In the genomic region with DNA sequence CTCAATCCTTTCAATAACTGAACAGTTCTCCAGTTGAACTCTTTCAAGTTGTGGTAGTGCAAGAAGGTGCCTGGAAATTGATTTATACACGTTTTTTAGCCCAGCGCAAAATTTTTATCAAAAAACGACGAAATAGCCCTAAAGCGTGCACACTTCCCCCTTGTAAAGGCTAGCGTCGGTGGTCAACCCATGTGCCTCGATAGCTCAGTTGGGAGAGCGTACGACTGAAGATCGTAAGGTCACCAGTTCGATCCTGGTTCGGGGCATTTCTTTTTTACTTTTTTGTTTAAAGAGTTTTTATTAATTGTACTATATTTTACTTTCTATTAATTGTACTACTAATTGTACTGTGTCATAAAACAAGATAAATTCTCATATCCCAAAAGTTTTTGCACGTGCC, we compare ENCODE assay signal across 5 worm cellular contexts.
TF ChIP-seq lines count a peak whose summit lies in the region.

No protein-coding gene starts in this region.

TF ChIP-seq in whole organism, L1 larva, 84 proteins besides CTCF, POLR2A, EP300 and RAD21 (continues in another document):
- TF ChIP-seq blmp-1 (tag; optimal IDR thresholded peaks at IDR 0.05; lab: Kevin White, UChicago) (no peak), elt-2 (tag; optimal IDR thresholded peaks at IDR 0.05; lab: Kevin White, UChicago) (peak; percentile 30), ztf-11 (tag; optimal IDR thresholded peaks at IDR 0.05; lab: Kevin White, UChicago) (no peak), ceh-63 (GFP tag; optimal IDR thresholded peaks at IDR 0.05; lab: Kevin White, UChicago) (no peak), C16A3.4 (tag; optimal IDR thresholded peaks at IDR 0.05; lab: Kevin White, UChicago) (no peak), aha-1 (tag; optimal IDR thresholded peaks at IDR 0.05; lab: Kevin White, UChicago) (no peak), ceh-82 (tag; optimal IDR thresholded peaks at IDR 0.05; lab: Kevin White, UChicago) (no peak), nhr-19 (GFP tag; conservative IDR thresholded peaks at IDR 0.05; lab: Robert Waterston, UW) (no peak; the same call in 1 of the 2 replicates), fos-1 (tag; optimal IDR thresholded peaks at IDR 0.05; lab: Kevin White, UChicago) (no peak), rnt-1 (tag; optimal IDR thresholded peaks at IDR 0.05; lab: Kevin White, UChicago) (peak; percentile 48), lir-3 (tag; optimal IDR thresholded peaks at IDR 0.05; lab: Kevin White, UChicago; ENCODE audit: poor library complexity) (no peak), ces-1 (GFP tag; optimal IDR thresholded peaks at IDR 0.05; lab: Kevin White, UChicago) (no peak), hlh-4 (tag; optimal IDR thresholded peaks at IDR 0.05; lab: Kevin White, UChicago) (no peak), pag-3 (tag; optimal IDR thresholded peaks at IDR 0.05; lab: Kevin White, UChicago; ENCODE audit: borderline replicate concordance, insufficient read depth) (no peak), isw-1 (GFP tag; IDR thresholded peaks at IDR 0.05; lab: Robert Waterston, UW) (no peak), efl-3 (GFP tag; optimal IDR thresholded peaks at IDR 0.05; lab: Kevin White, UChicago) (no peak), nhr-28 (tag; optimal IDR thresholded peaks at IDR 0.05; lab: Kevin White, UChicago) (no peak)

TF ChIP-seq in whole organism, L3 larva, 47 proteins besides CTCF, POLR2A, EP300 and RAD21:
- TF ChIP-seq R02D3.7 (tag; optimal IDR thresholded peaks at IDR 0.05; lab: Kevin White, UChicago) (no peak), pha-4 (tag; optimal IDR thresholded peaks at IDR 0.05; lab: Kevin White, UChicago) (no peak), sea-2 (GFP tag; optimal IDR thresholded peaks at IDR 0.05; lab: Kevin White, UChicago) (no peak), pqm-1 (tag; optimal IDR thresholded peaks at IDR 0.05; lab: Kevin White, UChicago) (no peak), egl-27 (tag; optimal IDR thresholded peaks at IDR 0.05; lab: Kevin White, UChicago) (no peak), ZK546.5 (tag; optimal IDR thresholded peaks at IDR 0.05; lab: Kevin White, UChicago) (no peak), skn-1 (tag; optimal IDR thresholded peaks at IDR 0.05; lab: Kevin White, UChicago) (no peak), ceh-9 (tag; optimal IDR thresholded peaks at IDR 0.05; lab: Kevin White, UChicago) (no peak), eor-1 (tag; optimal IDR thresholded peaks at IDR 0.05; lab: Kevin White, UChicago) (no peak), snpc-4 (tag; optimal IDR thresholded peaks at IDR 0.05; lab: Kevin White, UChicago) (no peak), nhr-12 (tag; optimal IDR thresholded peaks at IDR 0.05; lab: Kevin White, UChicago) (no peak), unc-62 (GFP tag; optimal IDR thresholded peaks at IDR 0.05; lab: Kevin White, UChicago) (no peak), nhr-43 (tag; optimal IDR thresholded peaks at IDR 0.05; lab: Kevin White, UChicago; ENCODE audit: poor library complexity, severe bottlenecking) (peak; percentile 10), ceh-16 (tag; optimal IDR thresholded peaks at IDR 0.05; lab: Kevin White, UChicago) (no peak), elt-2 (tag; optimal IDR thresholded peaks at IDR 0.05; lab: Kevin White, UChicago) (peak; percentile 38), lsy-12 (tag; optimal IDR thresholded peaks at IDR 0.05; lab: Kevin White, UChicago) (peak; percentile 25)
TF ChIP-seq in whole organism, L3 larva: peak in this region for 3.

TF ChIP-seq in whole organism, early embryonic, 17 proteins besides CTCF, POLR2A, EP300 and RAD21:
- TF ChIP-seq hmbx-1 (tag; optimal IDR thresholded peaks at IDR 0.05; lab: Kevin White, UChicago) (peak; percentile 5), ceh-36 (tag; optimal IDR thresholded peaks at IDR 0.05; lab: Kevin White, UChicago) (peak; percentile 24), tbx-37 (GFP tag; conservative IDR thresholded peaks at IDR 0.05; lab: Robert Waterston, UW) (peak; percentile 30; the same call in 1 of the 2 replicates), pes-1 (GFP tag; IDR thresholded peaks at IDR 0.05; lab: Robert Waterston, UW) (no peak; the same call in none of the 2 replicates), scrt-1 (GFP tag; IDR thresholded peaks at IDR 0.05; lab: Robert Waterston, UW) (peak; percentile 77), ceh-13 (GFP tag; optimal IDR thresholded peaks at IDR 0.05; lab: Kevin White, UChicago) (no peak), tbx-11 (GFP tag; IDR thresholded peaks at IDR 0.05; lab: Robert Waterston, UW) (0 out of 2 replicates have a peak, but pooled peaks have one; percentile 14), B0310.2 (tag; optimal IDR thresholded peaks at IDR 0.05; lab: Kevin White, UChicago) (no peak), flt-1 (GFP tag; IDR thresholded peaks at IDR 0.05; lab: Robert Waterston, UW) (peak; percentile 61), sea-1 (GFP tag; conservative IDR thresholded peaks at IDR 0.05; lab: Robert Waterston, UW) (0 out of 2 replicates have a peak, but pooled peaks have one; percentile 65), ets-7 (tag; optimal IDR thresholded peaks at IDR 0.05; lab: Kevin White, UChicago) (no peak), tra-4 (tag; optimal IDR thresholded peaks at IDR 0.05; lab: Kevin White, UChicago) (no peak), aly-1 (tag; optimal IDR thresholded peaks at IDR 0.05; lab: Kevin White, UChicago) (no peak), hmg-4 (GFP tag; optimal IDR thresholded peaks at IDR 0.05; lab: Kevin White, UChicago) (peak; percentile 26)

TF ChIP-seq in whole organism, midembryonic, 9 proteins besides CTCF, POLR2A, EP300 and RAD21:
- TF ChIP-seq tab-1 (GFP tag; IDR thresholded peaks at IDR 0.05; lab: Robert Waterston, UW) (peak; percentile 66), flt-1 (GFP tag; IDR thresholded peaks at IDR 0.05; lab: Robert Waterston, UW) (peak; percentile 82), ref-1 (GFP tag; conservative IDR thresholded peaks at IDR 0.05; lab: Robert Waterston, UW) (no peak), klf-2 (GFP tag; conservative IDR thresholded peaks at IDR 0.05; lab: Robert Waterston, UW) (peak; percentile 57; the same call in 1 of the 2 replicates), med-1 (GFP tag; optimal IDR thresholded peaks at IDR 0.05; lab: Kevin White, UChicago; ENCODE audit: insufficient read depth) (no peak), T22C8.4 (GFP tag; IDR thresholded peaks at IDR 0.05; lab: Robert Waterston, UW) (0 out of 2 replicates have a peak, but pooled peaks have one; percentile 20), cog-1 (tag; optimal IDR thresholded peaks at IDR 0.05; lab: Kevin White, UChicago) (no peak), ztf-23 (GFP tag; IDR thresholded peaks at IDR 0.05; lab: Robert Waterston, UW) (0 out of 2 replicates have a peak, but pooled peaks have one; percentile 30), ztf-29 (GFP tag; IDR thresholded peaks at IDR 0.05; lab: Robert Waterston, UW) (0 out of 2 replicates have a peak, but pooled peaks have one; percentile 12)

TF ChIP-seq in whole organism, young adult, 124 proteins besides CTCF, POLR2A, EP300 and RAD21 (continues in another document):
- TF ChIP-seq B0261.1 (tag; optimal IDR thresholded peaks at IDR 0.05; lab: Kevin White, UChicago) (peak; percentile 90), T07F8.4 (tag; optimal IDR thresholded peaks at IDR 0.05; lab: Kevin White, UChicago) (no peak), lin-26 (GFP tag; IDR thresholded peaks at IDR 0.05; lab: Robert Waterston, UW) (peak; percentile 79), repo-1 (tag; optimal IDR thresholded peaks at IDR 0.05; lab: Kevin White, UChicago) (peak; percentile 49), F49E8.2 (tag; optimal IDR thresholded peaks at IDR 0.05; lab: Kevin White, UChicago; ENCODE audit: insufficient read depth) (no peak), nhr-120 (GFP tag; IDR thresholded peaks at IDR 0.05; lab: Robert Waterston, UW) (no peak), snpc-1.1 (tag; optimal IDR thresholded peaks at IDR 0.05; lab: Kevin White, UChicago; ENCODE audit: insufficient read depth) (peak; percentile 45), snpc-4 (GFP tag; optimal IDR thresholded peaks at IDR 0.05; lab: Kevin White, UChicago) (peak; percentile 42), snpc-4 (tag; optimal IDR thresholded peaks at IDR 0.05; lab: Kevin White, UChicago) (peak in 2 of 4 experiments; percentile 40 to 74), nhr-90 (tag; optimal IDR thresholded peaks at IDR 0.05; lab: Kevin White, UChicago) (peak; percentile 10), cebp-1 (GFP tag; IDR thresholded peaks at IDR 0.05; lab: Robert Waterston, UW) (no peak), cebp-1 (tag; optimal IDR thresholded peaks at IDR 0.05; lab: Kevin White, UChicago) (peak; percentile 20), ztf-22 (GFP tag; optimal IDR thresholded peaks at IDR 0.05; lab: Kevin White, UChicago) (no peak), Y53G8AR.9 (GFP tag; conservative IDR thresholded peaks at IDR 0.05; lab: Robert Waterston, UW) (peak; percentile 53; the same call in 1 of the 2 replicates), sea-2 (GFP tag; IDR thresholded peaks at IDR 0.05; lab: Robert Waterston, UW) (no peak), madf-10 (tag; optimal IDR thresholded peaks at IDR 0.05; lab: Kevin White, UChicago) (peak; percentile 32), pbrm-1 (GFP tag; IDR thresholded peaks at IDR 0.05; lab: Robert Waterston, UW) (peak; percentile 67; the same call in 1 of the 2 replicates), F23B12.7 (tag; optimal IDR thresholded peaks at IDR 0.05; lab: Kevin White, UChicago; ENCODE audit: insufficient read depth) (peak; percentile 54), K11D2.4 (GFP tag; IDR thresholded peaks at IDR 0.05; lab: Robert Waterston, UW) (0 out of 2 replicates have a peak, but pooled peaks have one; percentile 15), ztf-26 (tag; optimal IDR thresholded peaks at IDR 0.05; lab: Kevin White, UChicago) (peak; percentile 19), nfyb-1 (GFP tag; IDR thresholded peaks at IDR 0.05; lab: Robert Waterston, UW) (0 out of 2 replicates have a peak, but pooled peaks have one; percentile 68), ztf-18 (tag; optimal IDR thresholded peaks at IDR 0.05; lab: Kevin White, UChicago) (peak; percentile 25), rcor-1 (GFP tag; IDR thresholded peaks at IDR 0.05; lab: Robert Waterston, UW) (peak; percentile 18; the same call in 1 of the 2 replicates), ZK185.1 (tag; optimal IDR thresholded peaks at IDR 0.05; lab: Kevin White, UChicago; ENCODE audit: poor library complexity, severe bottlenecking) (peak; percentile 10), hmg-1.2 (GFP tag; IDR thresholded peaks at IDR 0.05; lab: Robert Waterston, UW) (peak; percentile 75), ccch-3 (GFP tag; optimal IDR thresholded peaks at IDR 0.05; lab: Kevin White, UChicago) (no peak), D2030.7 (GFP tag; IDR thresholded peaks at IDR 0.05; lab: Robert Waterston, UW) (peak; percentile 71; the same call in 1 of the 2 replicates), tbp1 (GFP tag; optimal IDR thresholded peaks at IDR 0.05; lab: Kevin White, UChicago) (peak; percentile 94), lir-1 (GFP tag; conservative IDR thresholded peaks at IDR 0.05; lab: Robert Waterston, UW) (peak; percentile 38; the same call in 1 of the 2 replicates), dox-1 (GFP tag; IDR thresholded peaks at IDR 0.05; lab: Robert Waterston, UW) (peak; percentile 69), xnd-1 (tag; optimal IDR thresholded peaks at IDR 0.05; lab: Kevin White, UChicago) (no peak), lin-54 (GFP tag; optimal IDR thresholded peaks at IDR 0.05; lab: Kevin White, UChicago) (peak; percentile 13)
